Worm (Caenorhabditis elegans) whole organism, L2 larva: Measurements from ENCODE around the gene let-721.

Experiments
- ama-1 ChIP-seq: fragments of 150-350 bp; optimal IDR thresholded peaks from 2 replicates; lab custom pipeline; 2018; ENCODE audit warnings: inconsistent platforms
- crh-2 ChIP-seq: sonication (generic microtip); optimal IDR thresholded peaks from 2 replicates; lab custom pipeline; 2017; ENCODE audit warnings: missing biosample characterization, missing genetic modification characterization
- elt-3 ChIP-seq: sonication (generic microtip); optimal IDR thresholded peaks from 2 replicates; lab custom pipeline; 2017; ENCODE audit warnings: missing biosample characterization, missing genetic modification characterization
- fos-1 ChIP-seq: fragments of 150-350 bp; optimal IDR thresholded peaks from 2 replicates; lab custom pipeline; 2014; ENCODE audit warnings: missing biosample characterization, missing genetic modification characterization
- mdl-1 ChIP-seq, 2 experiments: fragments of 150-350 bp in 1 of 2; sonication (generic microtip) in 1 of 2; optimal IDR thresholded peaks; 2 replicates each; lab custom pipeline; 2017; ENCODE audit warnings: missing biosample characterization in 2 of 2, missing genetic modification characterization in 2 of 2
- nhr-11 ChIP-seq: fragments of 150-350 bp; optimal IDR thresholded peaks from 2 replicates; lab custom pipeline; 2014; ENCODE audit warnings: missing biosample characterization, missing genetic modification characterization
- sem-4 ChIP-seq: fragments of 150-350 bp; optimal IDR thresholded peaks from 2 replicates; lab custom pipeline; 2014; ENCODE audit warnings: missing biosample characterization, missing genetic modification reagents, missing genetic modification characterization
- sma-9 ChIP-seq, 2 experiments: fragments of 150-350 bp in 1 of 2; sonication (generic microtip) in 1 of 2; optimal IDR thresholded peaks; 2 replicates each; lab custom pipeline; 2014 to 2016; ENCODE audit warnings: missing genetic modification characterization in 2 of 2, mild to moderate bottlenecking in 1 of 2, missing biosample characterization in 1 of 2, missing compliant biosample characterization in 1 of 2, missing genetic modification reagents in 1 of 2, moderate library complexity in 1 of 2

Gene let-721

ce11 chrIII:6395706-6396232, 50.9 kb downstream of the let-721 start, which contains the start of gene oatr-1:
oatr-1 (minus strand) TSS chrIII:6396182.
- TF ChIP-seq nhr-11 (tag; lab: Kevin White, UChicago), result no peak
- peak; percentile 7 for TF ChIP-seq fos-1 (tag; lab: Kevin White, UChicago)
- TF ChIP-seq sem-4 (tag; lab: Kevin White, UChicago), result no peak
- TF ChIP-seq ama-1 (lab: Kevin White, UChicago), result no peak
- TF ChIP-seq crh-2 (tag; lab: Kevin White, UChicago), result peak; percentile 81
- TF ChIP-seq elt-3 (tag; lab: Kevin White, UChicago), result no peak
- peak in 1 of 2 experiments; percentile 2 for TF ChIP-seq mdl-1 (tag; optimal IDR thresholded peaks at IDR 0.05; lab: Kevin White, UChicago)
- peak; percentile 64 for TF ChIP-seq sma-9 (GFP tag; optimal IDR thresholded peaks at IDR 0.05; lab: Kevin White, UChicago)
- no peak for TF ChIP-seq sma-9 (tag; optimal IDR thresholded peaks at IDR 0.05; lab: Kevin White, UChicago)
